Worm (Caenorhabditis elegans): Measurements from ENCODE around the gene Y25C1A.7.

DNA sequence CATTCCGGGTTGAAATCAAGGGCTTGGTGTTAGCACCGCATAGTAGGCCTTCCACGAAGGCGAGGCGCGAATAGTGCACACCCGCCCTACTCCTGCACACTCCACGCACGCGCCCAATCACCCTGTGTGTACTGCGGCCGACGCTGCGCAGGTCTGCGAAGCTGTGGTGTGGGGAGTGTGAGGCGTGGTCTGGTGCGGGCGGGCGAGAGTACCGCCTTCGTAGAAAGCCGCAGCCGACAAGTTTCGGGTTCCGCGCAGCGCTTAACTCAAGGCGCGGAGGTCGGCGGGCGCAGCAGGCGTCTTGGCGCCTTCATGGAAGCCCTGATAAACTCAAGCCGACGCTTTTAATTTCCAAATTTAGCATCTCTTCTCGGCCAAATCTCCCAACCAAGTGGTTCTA is 37.2 kb upstream of the Y25C1A.7 start:
- TF ChIP-seq dve-1 (tag; optimal IDR thresholded peaks at IDR 0.05; ENCODE audit: insufficient read depth) (no peak), hlh-11 (tag; optimal IDR thresholded peaks at IDR 0.05) (no peak), ces-1 (GFP tag; optimal IDR thresholded peaks at IDR 0.05) (no peak), unc-62 (GFP tag; optimal IDR thresholded peaks at IDR 0.05 in 1 of 2) (no peak), unc-62 (tag; optimal IDR thresholded peaks at IDR 0.05) (no peak), zip-2 (tag; optimal IDR thresholded peaks at IDR 0.05) (no peak), gei-8 (GFP tag; optimal IDR thresholded peaks at IDR 0.05) (no peak), aha-1 (tag) (no peak)
